Worm (Caenorhabditis elegans) whole organism, late embryonic: ENCODE measurements around the gene C49F5.8.

Source experiments
- C38D4.7 ChIP-seq: fragments of 200-800 bp; sonication (Bioruptor generic); optimal IDR thresholded peaks from 2 replicates; lab custom pipeline; 2018; ENCODE audit warnings: mild to moderate bottlenecking, missing genetic modification characterization, moderate library complexity, missing compliant biosample characterization
- K02D7.2 ChIP-seq: sonication (generic microtip); optimal IDR thresholded peaks from 2 replicates; lab custom pipeline; 2017; ENCODE audit warnings: mild to moderate bottlenecking, missing genetic modification characterization, missing compliant biosample characterization
- K09A11.1 ChIP-seq: sonication (generic microtip); optimal IDR thresholded peaks from 2 replicates; lab custom pipeline; 2017; ENCODE audit warnings: antibody characterized with exemption, mild to moderate bottlenecking, missing genetic modification characterization, missing compliant biosample characterization; ENCODE audit not compliant: insufficient read depth
- T23F11.4 ChIP-seq: fragments of 200-800 bp; sonication (Bioruptor generic); optimal IDR thresholded peaks from 2 replicates; lab custom pipeline; 2018; ENCODE audit warnings: mild to moderate bottlenecking, missing genetic modification characterization, missing compliant biosample characterization
- ahr-1 ChIP-seq: sonication (generic microtip); optimal IDR thresholded peaks from 2 replicates; lab custom pipeline; 2016; ENCODE audit warnings: missing genetic modification characterization, missing compliant biosample characterization
- ceh-31 ChIP-seq: sonication (generic microtip); optimal IDR thresholded peaks from 2 replicates; lab custom pipeline; 2016; ENCODE audit warnings: missing genetic modification characterization, missing compliant biosample characterization
- ceh-45 ChIP-seq: fragments of 200-800 bp; sonication (Bioruptor generic); IDR thresholded peaks from 2 replicates; pipeline ENCODE4 v1.3.6; 2022; ENCODE audit warnings: missing genetic modification reagents, missing genetic modification characterization, missing compliant biosample characterization
- ceh-48 ChIP-seq: sonication (generic microtip); optimal IDR thresholded peaks from 2 replicates; lab custom pipeline; 2016; ENCODE audit warnings: missing genetic modification characterization, inconsistent platforms, missing compliant biosample characterization
- ceh-9 ChIP-seq: sonication (generic microtip); optimal IDR thresholded peaks from 2 replicates; lab custom pipeline; 2016; ENCODE audit warnings: mild to moderate bottlenecking, missing genetic modification characterization, inconsistent platforms, missing compliant biosample characterization
- dmd-4 ChIP-seq: sonication (generic microtip); optimal IDR thresholded peaks from 2 replicates; lab custom pipeline; 2016; ENCODE audit warnings: borderline replicate concordance, missing genetic modification characterization, missing compliant biosample characterization
- ets-4 ChIP-seq: sonication (generic microtip); optimal IDR thresholded peaks from 2 replicates; lab custom pipeline; 2016; ENCODE audit warnings: missing genetic modification characterization, missing compliant biosample characterization
- eyg-1 ChIP-seq: sonication (generic microtip); optimal IDR thresholded peaks from 2 replicates; lab custom pipeline; 2016; ENCODE audit warnings: missing genotype, missing genetic modification characterization, missing compliant biosample characterization
- hlh-13 ChIP-seq: fragments of 200-800 bp; sonication (Bioruptor generic); optimal IDR thresholded peaks from 2 replicates; lab custom pipeline; 2018; ENCODE audit warnings: mild to moderate bottlenecking, missing genetic modification characterization, missing compliant biosample characterization
- hlh-8 ChIP-seq: sonication (generic microtip); optimal IDR thresholded peaks from 2 replicates; lab custom pipeline; 2016; ENCODE audit warnings: missing genotype, missing genetic modification characterization, missing compliant biosample characterization
- lim-6 ChIP-seq: sonication (generic microtip); optimal IDR thresholded peaks from 2 replicates; lab custom pipeline; 2016; ENCODE audit warnings: missing genetic modification characterization, missing compliant biosample characterization
- lin-11 ChIP-seq: fragments of 200-800 bp; sonication (Bioruptor generic); optimal IDR thresholded peaks from 2 replicates; lab custom pipeline; 2018; ENCODE audit warnings: mild to moderate bottlenecking, missing genetic modification characterization, missing compliant biosample characterization
- mec-3 ChIP-seq: sonication (generic microtip); optimal IDR thresholded peaks from 2 replicates; lab custom pipeline; 2016; ENCODE audit warnings: borderline replicate concordance, missing genetic modification characterization, missing compliant biosample characterization
- nhr-232 ChIP-seq: sonication (generic microtip); optimal IDR thresholded peaks from 2 replicates; lab custom pipeline; 2016; ENCODE audit warnings: missing genetic modification characterization, missing compliant biosample characterization
- npax-4 ChIP-seq: sonication (generic microtip); optimal IDR thresholded peaks from 2 replicates; lab custom pipeline; 2016; ENCODE audit warnings: missing genetic modification characterization, missing compliant biosample characterization
- pag-3 ChIP-seq: sonication (generic microtip); optimal IDR thresholded peaks from 2 replicates; lab custom pipeline; 2016; ENCODE audit warnings: missing compliant biosample characterization, missing genetic modification characterization, borderline replicate concordance
- pax-1 ChIP-seq: fragments of 150-350 bp; optimal IDR thresholded peaks from 2 replicates; lab custom pipeline; 2014; ENCODE audit warnings: missing biosample characterization, missing genetic modification characterization
- pha-2 ChIP-seq: sonication (generic microtip); optimal IDR thresholded peaks from 2 replicates; lab custom pipeline; 2017; ENCODE audit warnings: mild to moderate bottlenecking, missing genetic modification characterization, missing compliant biosample characterization
- pqm-1 ChIP-seq: sonication (generic microtip); optimal IDR thresholded peaks from 2 replicates; lab custom pipeline; 2016; ENCODE audit warnings: missing genetic modification characterization, missing compliant biosample characterization
- pros-1 ChIP-seq: fragments of 150-350 bp; optimal IDR thresholded peaks from 2 replicates; lab custom pipeline; 2014; ENCODE audit warnings: missing biosample characterization, missing genetic modification reagents, missing genetic modification characterization
- rnt-1 ChIP-seq: sonication (generic microtip); optimal IDR thresholded peaks from 2 replicates; lab custom pipeline; 2016; ENCODE audit warnings: missing genetic modification characterization, missing compliant biosample characterization
- sdc-2 ChIP-seq: sonication (generic microtip); optimal IDR thresholded peaks from 2 replicates; lab custom pipeline; 2016; ENCODE audit warnings: missing genotype, missing genetic modification characterization, missing compliant biosample characterization
- sox-2 ChIP-seq: fragments of 200-800 bp; sonication (Bioruptor generic); IDR thresholded peaks from 2 replicates; pipeline ENCODE4 v1.3.6; 2022; ENCODE audit warnings: missing genetic modification reagents, missing genetic modification characterization, missing compliant biosample characterization
- sox-4 ChIP-seq: sonication (generic microtip); optimal IDR thresholded peaks from 2 replicates; lab custom pipeline; 2017; ENCODE audit warnings: mild to moderate bottlenecking, missing genetic modification characterization, inconsistent platforms, missing compliant biosample characterization
- syd-9 ChIP-seq: sonication (generic microtip); optimal IDR thresholded peaks from 2 replicates; lab custom pipeline; 2016; ENCODE audit warnings: mild to moderate bottlenecking, missing genetic modification characterization, moderate library complexity, missing compliant biosample characterization
- tbx-2 ChIP-seq: sonication (generic microtip); optimal IDR thresholded peaks from 2 replicates; lab custom pipeline; 2016; ENCODE audit warnings: missing genetic modification characterization, missing compliant biosample characterization
- unc-3 ChIP-seq, 2 experiments: fragments of 200-800 bp in 1 of 2; sonication (Bioruptor generic) in 1 of 2; sonication (generic microtip) in 1 of 2; conservative IDR thresholded peaks in 1 of 2; optimal IDR thresholded peaks in 1 of 2; 2 replicates each; pipeline versions ENCODE4 v1.3.6 to Lab custom; 2016 to 2022; ENCODE audit warnings: missing compliant biosample characterization in 2 of 2, missing genetic modification characterization in 2 of 2, missing genetic modification reagents in 1 of 2
- unc-42 ChIP-seq: sonication (generic microtip); optimal IDR thresholded peaks from 2 replicates; lab custom pipeline; 2016; ENCODE audit warnings: missing genotype, missing genetic modification characterization, missing compliant biosample characterization
- unc-55 ChIP-seq: sonication (generic microtip); optimal IDR thresholded peaks from 2 replicates; lab custom pipeline; 2017; ENCODE audit warnings: missing biosample characterization, missing genetic modification reagents, missing genetic modification characterization
- unc-86 ChIP-seq: sonication (generic microtip); optimal IDR thresholded peaks from 2 replicates; lab custom pipeline; 2016; ENCODE audit warnings: missing genetic modification characterization, missing compliant biosample characterization

C49F5.8 gene

ce11 chrX:11937343-11937935 lies 22.5 kb upstream of the C49F5.8 start (continued):
- TF ChIP-seq sox-4 = peak; percentile 61
- TF ChIP-seq K02D7.2 (tag; lab: Kevin White, UChicago) = no peak
- TF ChIP-seq pros-1 (tag; lab: Kevin White, UChicago) = peak; percentile 97
- TF ChIP-seq pax-1 (tag; lab: Kevin White, UChicago) = peak; percentile 92
- TF ChIP-seq pha-2 (tag; lab: Kevin White, UChicago) = no peak
- TF ChIP-seq unc-3 (GFP tag; conservative IDR thresholded peaks at IDR 0.05; lab: Robert Waterston, UW) = 0 out of 2 replicates have a peak, but pooled peaks have one; percentile 21
- TF ChIP-seq unc-3 (tag; optimal IDR thresholded peaks at IDR 0.05; lab: Kevin White, UChicago) = peak; percentile 15
- TF ChIP-seq syd-9 (tag; lab: Kevin White, UChicago) = peak; percentile 87
- no peak for TF ChIP-seq ceh-9
- TF ChIP-seq ceh-31 (tag; lab: Kevin White, UChicago) = peak; percentile 92
- TF ChIP-seq C38D4.7 (GFP tag; lab: Kevin White, UChicago) = no peak
- TF ChIP-seq sdc-2 = peak; percentile 99
- TF ChIP-seq mec-3 (tag; lab: Kevin White, UChicago) = no peak
- TF ChIP-seq eyg-1 (tag; lab: Kevin White, UChicago) = no peak
- peak; percentile 45 for TF ChIP-seq hlh-8 (tag; lab: Kevin White, UChicago)
- TF ChIP-seq pqm-1 (tag; lab: Kevin White, UChicago) = peak; percentile 85
- no peak for TF ChIP-seq ahr-1 (tag; lab: Kevin White, UChicago)

ce11 chrX:11938826-11939225 lies 21.1 kb upstream of the C49F5.8 start, which contains the start of gene F55G7.5:
F55G7.5 (minus strand) TSS chrX:11938926.
- TF ChIP-seq dmd-4 (tag; lab: Kevin White, UChicago) (no peak), ceh-9 (no peak)

ce11 chrX:11941951-11942350 lies 18.0 kb upstream of the C49F5.8 start, which contains the start of gene F55G7.3:
F55G7.3 (minus strand) TSS chrX:11942051.
- TF ChIP-seq unc-42 (tag; lab: Kevin White, UChicago) (no peak), K09A11.1 (tag; lab: Kevin White, UChicago) (no peak), ahr-1 (tag; lab: Kevin White, UChicago) (no peak), hlh-13 (GFP tag; lab: Kevin White, UChicago) (no peak), npax-4 (no peak), unc-55 (GFP tag; lab: Kevin White, UChicago) (no peak), ceh-45 (GFP tag; lab: Robert Waterston, UW) (no peak), ceh-9 (no peak), ets-4 (tag; lab: Kevin White, UChicago) (no peak), nhr-232 (tag; lab: Kevin White, UChicago) (no peak), sox-4 (no peak), lim-6 (tag; lab: Kevin White, UChicago) (no peak), unc-86 (tag; lab: Kevin White, UChicago) (no peak), T23F11.4 (GFP tag; lab: Kevin White, UChicago) (no peak), pag-3 (tag; lab: Kevin White, UChicago) (no peak)

DNA sequence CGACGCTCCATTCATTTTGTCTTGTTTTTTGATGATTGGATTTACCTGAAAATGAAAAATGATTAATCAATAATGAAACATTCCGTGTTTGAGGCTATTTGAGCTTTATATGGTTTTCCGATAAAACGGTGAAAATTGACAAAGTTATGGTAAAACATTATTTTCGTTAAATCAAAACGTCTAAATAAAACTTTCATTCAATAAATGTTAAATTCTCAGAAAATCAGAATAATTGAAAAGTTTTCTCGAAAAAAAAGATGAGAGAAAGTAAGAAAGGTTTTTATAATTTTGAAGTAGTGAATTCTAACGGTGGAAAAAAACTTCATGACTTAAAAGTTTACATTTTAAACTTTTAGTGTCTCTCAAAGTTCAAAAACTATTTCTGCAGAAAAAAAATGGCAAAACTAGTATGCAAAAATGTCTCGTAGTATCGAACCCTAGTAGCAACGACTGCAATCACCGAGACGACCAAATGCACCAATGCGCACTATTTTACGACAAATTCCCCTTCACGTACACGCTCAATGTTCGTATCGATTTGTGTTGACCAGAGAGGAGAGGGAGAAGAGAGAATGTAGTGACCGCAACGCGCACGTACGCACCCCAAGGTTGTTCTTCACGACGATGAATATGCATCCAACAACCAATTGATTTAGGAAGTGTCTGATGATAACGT lies 13.0 kb upstream of the C49F5.8 start, which contains the start of gene nfya-1:
nfya-1 (minus strand) TSS at position 51 of the 676 bp plus-strand sequence.
- TF ChIP-seq tbx-2 (tag; lab: Kevin White, UChicago) (peak; percentile 1), sdc-2 (peak; percentile 71), ceh-31 (tag; lab: Kevin White, UChicago) (peak; percentile 37), unc-42 (tag; lab: Kevin White, UChicago) (peak; percentile 3), rnt-1 (tag; lab: Kevin White, UChicago) (peak; percentile 30), lin-11 (tag; lab: Kevin White, UChicago) (no peak), sox-2 (GFP tag; lab: Robert Waterston, UW) (no peak), ceh-48 (tag; lab: Kevin White, UChicago) (peak; percentile 84)
